Fruit fly (Drosophila melanogaster) whole organism, pupa: ENCODE results near the gene Tm1.

Experiments used
- CG12605 ChIP-seq: fragments of 200-800 bp; sonication (Bioruptor generic); IDR thresholded peaks from 2 replicates; pipeline ENCODE4 v1.3.6; 2022; ENCODE audit warnings: missing biosample characterization, missing genetic modification characterization
- CG34367 ChIP-seq: fragments of 200-800 bp; sonication (Bioruptor generic); optimal IDR thresholded peaks from 2 replicates; lab custom pipeline; 2018; ENCODE audit warnings: missing biosample characterization, mild to moderate bottlenecking, missing genetic modification characterization
- CG8159 ChIP-seq: fragments of 200-800 bp; sonication (Bioruptor generic); optimal IDR thresholded peaks from 3 replicates; lab custom pipeline; 2018; ENCODE audit warnings: missing biosample characterization, mild to moderate bottlenecking, missing genetic modification characterization, moderate library complexity
- CG9948 ChIP-seq: fragments of 200-800 bp; sonication (Bioruptor generic); optimal IDR thresholded peaks from 2 replicates; lab custom pipeline; 2018; ENCODE audit warnings: missing biosample characterization, mild to moderate bottlenecking, missing genetic modification characterization, moderate library complexity
- Ets98B ChIP-seq: fragments of 200-800 bp; sonication (Bioruptor generic); IDR thresholded peaks from 2 replicates; pipeline ENCODE4 v1.3.6; 2022; ENCODE audit warnings: missing biosample characterization, missing genetic modification characterization
- Pif1B ChIP-seq: fragments of 200-800 bp; sonication (Bioruptor generic); optimal IDR thresholded peaks from 3 replicates; lab custom pipeline; 2016; ENCODE audit warnings: missing biosample characterization, missing genetic modification characterization

DNA sequence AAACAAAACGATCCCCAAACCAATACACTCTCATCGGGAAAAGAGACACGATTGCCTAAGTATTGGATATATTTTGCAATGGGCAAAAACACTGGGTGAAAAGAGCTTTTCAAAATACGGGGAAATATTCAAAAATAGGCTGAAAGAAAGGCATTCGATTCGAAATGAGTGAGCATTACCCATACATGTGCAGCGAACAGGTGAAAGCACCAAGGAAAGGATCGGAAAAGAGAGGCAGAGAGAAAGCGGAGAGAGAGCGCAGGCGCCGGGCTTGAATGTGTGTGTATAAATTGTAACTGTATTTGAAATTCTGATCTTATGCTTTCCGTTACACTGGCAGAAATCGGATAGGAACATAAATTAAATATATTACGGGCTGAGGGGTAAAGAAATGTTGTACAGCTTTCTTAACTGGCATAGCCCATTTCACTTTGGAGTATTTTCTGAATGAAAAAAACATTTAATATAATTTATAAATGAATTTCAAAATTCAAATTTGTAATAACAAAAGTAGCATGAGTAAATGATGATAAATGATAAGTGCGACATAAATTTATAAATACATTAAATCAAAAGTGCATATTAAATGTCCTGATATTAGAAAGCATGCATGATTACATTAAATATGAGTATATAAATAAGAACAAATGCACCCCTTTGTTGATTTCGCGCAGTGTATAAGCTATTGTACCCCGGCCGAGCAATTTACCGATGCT, 2.8 kb downstream of the Tm1 start:
- TF ChIP-seq CG9948 (tag; lab: Kevin White, UChicago) (peak; percentile 42), CG12605 (GFP tag; lab: Robert Waterston, UW) (no peak), CG34367 (tag; lab: Kevin White, UChicago) (no peak), CG8159 (tag; lab: Kevin White, UChicago) (peak; percentile 54), Ets98B (GFP tag; lab: Robert Waterston, UW) (no peak), Pif1B (GFP tag; lab: Kevin White, UChicago) (peak; percentile 43)
